Worm (Caenorhabditis elegans) whole organism, young adult: ENCODE measurements around the gene F37C12.14.

Source experiments
- B0019.2 ChIP-seq: fragments of 200-800 bp; sonication (Bioruptor generic); conservative IDR thresholded peaks from 2 replicates; pipeline ENCODE4 v1.3.6; 2022; ENCODE audit warnings: missing genetic modification reagents, missing genetic modification characterization, missing compliant biosample characterization
- B0336.3 ChIP-seq: fragments of 200-800 bp; sonication (Bioruptor generic); IDR thresholded peaks from 2 replicates; pipeline ENCODE4 v1.3.6; 2022; ENCODE audit warnings: missing genetic modification characterization, missing compliant biosample characterization
- C17E4.6 ChIP-seq: fragments of 200-800 bp; sonication (Bioruptor generic); IDR thresholded peaks from 2 replicates; pipeline ENCODE4 v1.3.6; 2022; ENCODE audit warnings: missing genetic modification reagents, missing genetic modification characterization, missing compliant biosample characterization
- D2030.7 ChIP-seq: fragments of 200-800 bp; sonication (Bioruptor generic); IDR thresholded peaks from 2 replicates; pipeline ENCODE4 v1.3.6; 2022; ENCODE audit warnings: missing genetic modification reagents, missing genetic modification characterization, missing compliant biosample characterization
- F22D6.2 ChIP-seq: sonication (generic microtip); optimal IDR thresholded peaks from 2 replicates; lab custom pipeline; 2016; ENCODE audit warnings: mild to moderate bottlenecking, missing genetic modification characterization, missing compliant biosample characterization
- F52B5.7 ChIP-seq: sonication (generic microtip); optimal IDR thresholded peaks from 2 replicates; lab custom pipeline; 2016; ENCODE audit warnings: mild to moderate bottlenecking, missing genetic modification characterization, missing compliant biosample characterization
- F55B11.4 ChIP-seq: sonication (generic microtip); optimal IDR thresholded peaks from 2 replicates; lab custom pipeline; 2016; ENCODE audit warnings: missing compliant biosample characterization, missing genetic modification characterization, borderline replicate concordance; ENCODE audit not compliant: insufficient read depth
- K11D2.4 ChIP-seq: fragments of 200-800 bp; sonication (Bioruptor generic); IDR thresholded peaks from 2 replicates; pipeline ENCODE4 v1.3.6; 2022; ENCODE audit warnings: missing genetic modification reagents, missing genetic modification characterization, missing compliant biosample characterization
- K12H6.12 ChIP-seq: fragments of 200-800 bp; sonication (Bioruptor generic); optimal IDR thresholded peaks from 2 replicates; lab custom pipeline; 2018; ENCODE audit warnings: mild to moderate bottlenecking, missing genetic modification characterization, missing compliant biosample characterization
- T07F8.4 ChIP-seq: sonication (generic microtip); optimal IDR thresholded peaks from 2 replicates; lab custom pipeline; 2016; ENCODE audit warnings: mild to moderate bottlenecking, missing genetic modification characterization, moderate library complexity, missing compliant biosample characterization
- Y53G8AR.9 ChIP-seq: fragments of 200-800 bp; sonication (Bioruptor generic); conservative IDR thresholded peaks from 2 replicates; pipeline ENCODE4 v1.3.6; 2022; ENCODE audit warnings: missing genetic modification reagents, missing genetic modification characterization, missing compliant biosample characterization
- Y79H2A.3 ChIP-seq: fragments of 200-800 bp; sonication (Bioruptor generic); conservative IDR thresholded peaks from 2 replicates; pipeline ENCODE4 v1.3.6; 2022; ENCODE audit warnings: missing genetic modification reagents, missing genetic modification characterization, missing compliant biosample characterization
- ZK185.1 ChIP-seq: sonication (generic microtip); optimal IDR thresholded peaks from 2 replicates; lab custom pipeline; 2016; ENCODE audit warnings: mild to moderate bottlenecking, missing genetic modification characterization, missing compliant biosample characterization; ENCODE audit not compliant: poor library complexity, severe bottlenecking
- aptf-2 ChIP-seq: fragments of 200-800 bp; sonication (Bioruptor generic); conservative IDR thresholded peaks from 2 replicates; pipeline ENCODE4 v1.3.6; 2022; ENCODE audit warnings: missing genetic modification reagents, missing genetic modification characterization, missing compliant biosample characterization
- atf-7 ChIP-seq: sonication (generic microtip); optimal IDR thresholded peaks from 2 replicates; lab custom pipeline; 2017; ENCODE audit warnings: mild to moderate bottlenecking, missing genetic modification characterization, missing compliant biosample characterization
- attf-5 ChIP-seq: fragments of 200-800 bp; sonication (Bioruptor generic); optimal IDR thresholded peaks from 2 replicates; lab custom pipeline; 2018; ENCODE audit warnings: mild to moderate bottlenecking, missing genetic modification characterization, missing compliant biosample characterization
- bed-1 ChIP-seq: fragments of 200-800 bp; sonication (Bioruptor generic); IDR thresholded peaks from 2 replicates; pipeline ENCODE4 v1.3.6; 2022; ENCODE audit warnings: missing genetic modification reagents, missing genetic modification characterization, missing compliant biosample characterization
- ceh-100 ChIP-seq: fragments of 200-800 bp; sonication (Bioruptor generic); IDR thresholded peaks from 2 replicates; pipeline ENCODE4 v1.3.6; 2022; ENCODE audit warnings: missing genetic modification reagents, missing genetic modification characterization, missing compliant biosample characterization
- ceh-58 ChIP-seq: fragments of 200-800 bp; sonication (Bioruptor generic); IDR thresholded peaks from 2 replicates; pipeline ENCODE4 v1.3.6; 2022; ENCODE audit warnings: missing genetic modification characterization, missing compliant biosample characterization
- dox-1 ChIP-seq: fragments of 200-800 bp; sonication (Bioruptor generic); IDR thresholded peaks from 2 replicates; pipeline ENCODE4 v1.3.6; 2022; ENCODE audit warnings: missing genetic modification reagents, missing genetic modification characterization, missing compliant biosample characterization
- dpl-1 ChIP-seq: fragments of 150-350 bp; optimal IDR thresholded peaks from 2 replicates; lab custom pipeline; 2014; ENCODE audit warnings: missing biosample characterization, missing genetic modification reagents, missing genetic modification characterization
- efl-1 ChIP-seq: fragments of 150-350 bp; optimal IDR thresholded peaks from 2 replicates; lab custom pipeline; 2014; ENCODE audit warnings: missing biosample characterization, missing genetic modification reagents, missing genetic modification characterization
- egl-18 ChIP-seq: fragments of 200-800 bp; sonication (Bioruptor generic); IDR thresholded peaks from 2 replicates; pipeline ENCODE4 v1.3.6; 2022; ENCODE audit warnings: missing genetic modification reagents, missing genetic modification characterization, missing compliant biosample characterization
- egl-44 ChIP-seq: fragments of 200-800 bp; sonication (Bioruptor generic); IDR thresholded peaks from 2 replicates; pipeline ENCODE4 v1.3.6; 2022; ENCODE audit warnings: missing genetic modification reagents, missing genetic modification characterization, missing compliant biosample characterization
- egrh-3 ChIP-seq: fragments of 200-800 bp; sonication (Bioruptor generic); IDR thresholded peaks from 2 replicates; pipeline ENCODE4 v1.3.6; 2022; ENCODE audit warnings: missing genetic modification reagents, missing genetic modification characterization, missing compliant biosample characterization
- hmg-1.2 ChIP-seq: fragments of 200-800 bp; sonication (Bioruptor generic); IDR thresholded peaks from 2 replicates; pipeline ENCODE4 v1.3.6; 2022; ENCODE audit warnings: missing genetic modification reagents, missing genetic modification characterization, missing compliant biosample characterization
- hmg-20 ChIP-seq: fragments of 200-800 bp; sonication (Bioruptor generic); IDR thresholded peaks from 2 replicates; pipeline ENCODE4 v1.3.6; 2022; ENCODE audit warnings: missing genetic modification reagents, missing genetic modification characterization, missing compliant biosample characterization
- hrde-1 ChIP-seq: sonication (generic microtip); optimal IDR thresholded peaks from 2 replicates; lab custom pipeline; 2016; ENCODE audit warnings: missing genetic modification characterization, mild to moderate bottlenecking, missing compliant biosample characterization, moderate library complexity, missing genotype, missing genetic modification reagents, borderline replicate concordance
- let-526 ChIP-seq: fragments of 200-800 bp; sonication (Bioruptor generic); IDR thresholded peaks from 2 replicates; pipeline ENCODE4 v1.3.6; 2022; ENCODE audit warnings: missing genetic modification reagents, missing genetic modification characterization, missing compliant biosample characterization
- let-607 ChIP-seq, 2 experiments: fragments of 200-800 bp in 1 of 2; sonication (Bioruptor generic) in 1 of 2; sonication (generic microtip) in 1 of 2; optimal IDR thresholded peaks; 2 replicates each; lab custom pipeline; 2016 to 2018; ENCODE audit warnings: mild to moderate bottlenecking in 2 of 2, missing compliant biosample characterization in 2 of 2, missing genetic modification characterization in 2 of 2, moderate library complexity in 2 of 2, missing genotype in 1 of 2
- lin-26 ChIP-seq: fragments of 200-800 bp; sonication (Bioruptor generic); IDR thresholded peaks from 2 replicates; pipeline ENCODE4 v1.3.6; 2022; ENCODE audit warnings: missing genetic modification reagents, missing genetic modification characterization, missing compliant biosample characterization
- lin-35 ChIP-seq, 3 experiments: fragments of 150-350 bp in 2 of 3; sonication (generic microtip) in 1 of 3; optimal IDR thresholded peaks; 2 replicates each; lab custom pipeline; 2014 to 2018; ENCODE audit warnings: missing biosample characterization in 3 of 3, missing genetic modification characterization in 3 of 3, missing genetic modification reagents in 3 of 3
- madf-6 ChIP-seq: fragments of 200-800 bp; sonication (Bioruptor generic); IDR thresholded peaks from 2 replicates; pipeline ENCODE4 v1.3.6; 2022; ENCODE audit warnings: missing genetic modification reagents, missing genetic modification characterization, missing compliant biosample characterization
- madf-8 ChIP-seq: fragments of 200-800 bp; sonication (Bioruptor generic); conservative IDR thresholded peaks from 2 replicates; pipeline ENCODE4 v1.3.6; 2022; ENCODE audit warnings: missing genetic modification reagents, missing genetic modification characterization, missing compliant biosample characterization
- mel-28 ChIP-seq: sonication (generic microtip); optimal IDR thresholded peaks from 2 replicates; lab custom pipeline; 2016; ENCODE audit warnings: borderline replicate concordance, mild to moderate bottlenecking, missing genetic modification characterization, missing compliant biosample characterization
- nfya-1 ChIP-seq: sonication (generic microtip); optimal IDR thresholded peaks from 2 replicates; lab custom pipeline; 2017; ENCODE audit warnings: antibody characterized with exemption, missing compliant biosample characterization, missing genetic modification characterization, borderline replicate concordance; ENCODE audit not compliant: insufficient read depth
- nfyb-1 ChIP-seq: fragments of 200-800 bp; sonication (Bioruptor generic); IDR thresholded peaks from 2 replicates; pipeline ENCODE4 v1.3.6; 2022; ENCODE audit warnings: missing genetic modification reagents, missing genetic modification characterization, missing compliant biosample characterization
- nhr-179 ChIP-seq: sonication (generic microtip); optimal IDR thresholded peaks from 2 replicates; lab custom pipeline; 2016; ENCODE audit warnings: mild to moderate bottlenecking, missing genetic modification characterization, missing compliant biosample characterization
- nhr-90 ChIP-seq: sonication (generic microtip); optimal IDR thresholded peaks from 2 replicates; lab custom pipeline; 2016; ENCODE audit warnings: missing genotype, mild to moderate bottlenecking, missing genetic modification characterization, missing compliant biosample characterization
- pha-4 ChIP-seq: fragments of 150-350 bp; sonication (generic microtip); optimal IDR thresholded peaks from 2 replicates; lab custom pipeline; 2014; ENCODE audit warnings: missing biosample characterization, missing genetic modification reagents, missing genetic modification characterization
- sdz-38 ChIP-seq: sonication (generic microtip); optimal IDR thresholded peaks from 2 replicates; lab custom pipeline; 2016; ENCODE audit warnings: missing genotype, missing genetic modification characterization, missing compliant biosample characterization
- snpc-3.4 ChIP-seq: sonication (generic microtip); optimal IDR thresholded peaks from 2 replicates; lab custom pipeline; 2017; ENCODE audit warnings: missing genetic modification characterization, mild to moderate bottlenecking, missing compliant biosample characterization, antibody characterized with exemption, moderate library complexity, missing genotype, missing genetic modification reagents
- somi-1 ChIP-seq: fragments of 200-800 bp; sonication (Bioruptor generic); optimal IDR thresholded peaks from 2 replicates; lab custom pipeline; 2018; ENCODE audit warnings: mild to moderate bottlenecking, missing genetic modification characterization, missing compliant biosample characterization
- tbx-9 ChIP-seq: sonication (generic microtip); optimal IDR thresholded peaks from 2 replicates; lab custom pipeline; 2016; ENCODE audit warnings: borderline replicate concordance, missing genetic modification characterization, inconsistent platforms, missing compliant biosample characterization
- tlf-1 ChIP-seq: fragments of 200-800 bp; sonication (Bioruptor generic); optimal IDR thresholded peaks from 2 replicates; lab custom pipeline; 2018; ENCODE audit warnings: mild to moderate bottlenecking, missing genetic modification characterization, missing compliant biosample characterization
- ztf-22 ChIP-seq: fragments of 200-800 bp; sonication (Bioruptor generic); optimal IDR thresholded peaks from 2 replicates; lab custom pipeline; 2018; ENCODE audit warnings: mild to moderate bottlenecking, missing genetic modification characterization, moderate library complexity, missing compliant biosample characterization
- ztf-25 ChIP-seq: fragments of 200-800 bp; sonication (Bioruptor generic); IDR thresholded peaks from 2 replicates; pipeline ENCODE4 v1.3.6; 2022; ENCODE audit warnings: missing genetic modification reagents, missing genetic modification characterization, missing compliant biosample characterization
- ztf-26 ChIP-seq: sonication (generic microtip); optimal IDR thresholded peaks from 2 replicates; lab custom pipeline; 2017; ENCODE audit warnings: missing genetic modification characterization, missing compliant biosample characterization

Gene F37C12.14

DNA sequence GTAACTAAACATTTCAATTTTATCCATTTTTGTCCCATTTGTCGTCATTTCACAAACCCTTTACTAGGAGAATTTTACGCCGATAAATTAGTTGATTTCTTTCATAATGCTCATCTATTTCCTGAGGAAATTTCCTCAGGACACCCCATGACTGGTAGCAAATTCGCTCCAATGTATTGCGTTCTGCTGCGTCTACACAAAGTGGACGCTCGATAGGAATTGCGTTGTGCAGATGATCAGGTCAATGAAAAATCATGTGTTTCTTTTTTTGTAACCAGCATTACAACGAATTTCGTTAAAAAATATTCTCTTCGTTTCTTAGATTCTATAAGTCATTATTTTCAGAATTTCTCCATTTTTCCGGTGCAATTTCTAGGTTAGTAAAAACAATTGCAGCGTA, 3.6 kb downstream of the F37C12.14 start, which contains the start of gene epg-4:
TSS of gene epg-4 (plus strand) at position 346 of the 400 bp plus-strand sequence.
- TF ChIP-seq let-526 (GFP tag; lab: Robert Waterston, UW) (no peak), bed-1 (GFP tag; lab: Robert Waterston, UW) (no peak), tbx-9 (tag; lab: Kevin White, UChicago) (no peak), T07F8.4 (tag; lab: Kevin White, UChicago) (no peak), ztf-25 (GFP tag; lab: Robert Waterston, UW) (no peak), madf-8 (GFP tag; lab: Robert Waterston, UW) (peak; percentile 14; the same call in 1 of the 2 replicates), D2030.7 (GFP tag; lab: Robert Waterston, UW) (peak; percentile 27; the same call in 1 of the 2 replicates), C17E4.6 (GFP tag; lab: Robert Waterston, UW) (no peak), dpl-1 (no peak), sdz-38 (tag; lab: Kevin White, UChicago) (no peak), mel-28 (no peak), F55B11.4 (tag; lab: Kevin White, UChicago) (no peak), hmg-1.2 (GFP tag; lab: Robert Waterston, UW) (peak; percentile 50), ceh-58 (no peak), lin-26 (GFP tag; lab: Robert Waterston, UW) (peak; percentile 64; the same call in 1 of the 2 replicates), K11D2.4 (no peak), ztf-22 (GFP tag; lab: Kevin White, UChicago) (no peak), K12H6.12 (peak; percentile 24), hrde-1 (tag; lab: Kevin White, UChicago) (peak; percentile 52), lin-35 (GFP tag; optimal IDR thresholded peaks at IDR 0.05; lab: Kevin White, UChicago) (peak in 1 of 3 experiments; percentile 28), madf-6 (GFP tag; lab: Robert Waterston, UW) (peak; percentile 44), ZK185.1 (tag; lab: Kevin White, UChicago) (peak; percentile 24), nhr-179 (tag; lab: Kevin White, UChicago) (no peak), dox-1 (GFP tag; lab: Robert Waterston, UW) (peak; percentile 72), ztf-26 (no peak), nfyb-1 (GFP tag; lab: Robert Waterston, UW) (peak; percentile 62; the same call in 1 of the 2 replicates), attf-5 (GFP tag; lab: Kevin White, UChicago) (peak; percentile 89), aptf-2 (no peak), nhr-90 (tag; lab: Kevin White, UChicago) (peak; percentile 28), egl-44 (GFP tag; lab: Robert Waterston, UW) (no peak), egrh-3 (no peak), hmg-20 (GFP tag; lab: Robert Waterston, UW) (no peak), F22D6.2 (no peak), let-607 (tag; optimal IDR thresholded peaks at IDR 0.05; lab: Kevin White, UChicago) (peak in 1 of 2 experiments; percentile 49), nfya-1 (tag; lab: Kevin White, UChicago) (no peak), egl-18 (GFP tag; lab: Robert Waterston, UW) (no peak), B0019.2 (GFP tag; lab: Robert Waterston, UW) (no peak; the same call in 1 of the 2 replicates), snpc-3.4 (tag; lab: Kevin White, UChicago) (peak; percentile 9), atf-7 (peak; percentile 21), ceh-100 (GFP tag; lab: Robert Waterston, UW) (peak; percentile 75), B0336.3 (GFP tag; lab: Robert Waterston, UW) (peak; percentile 70), pha-4 (tag; lab: Kevin White, UChicago) (no peak), tlf-1 (GFP tag; lab: Kevin White, UChicago) (peak; percentile 49), Y53G8AR.9 (GFP tag; lab: Robert Waterston, UW) (0 out of 2 replicates have a peak, but pooled peaks have one; percentile 45), Y79H2A.3 (GFP tag; lab: Robert Waterston, UW) (no peak), efl-1 (peak; percentile 18), F52B5.7 (peak; percentile 25), somi-1 (GFP tag; lab: Kevin White, UChicago) (peak; percentile 0)
